Fruit fly (Drosophila melanogaster): Measurements from ENCODE around the gene Dhod.

dm6 chr3R:8679934-8680333 is 27.2 kb upstream of the Dhod start, which contains the start of gene CG33325:
- TF ChIP-seq spab (GFP tag; optimal IDR thresholded peaks at IDR 0.05) (no peak), CG3032 (tag; optimal IDR thresholded peaks at IDR 0.05) (no peak), eg (GFP tag; IDR thresholded peaks at IDR 0.05) (no peak)

All from whole organism, prepupa.